Worm (Caenorhabditis elegans) whole organism, L3 larva: ENCODE results near the gene T22C8.3.

Experiments
- R02D3.7 ChIP-seq: fragments of 150-350 bp; optimal IDR thresholded peaks from 2 replicates; lab custom pipeline; 2014; ENCODE audit warnings: missing biosample characterization, missing genetic modification characterization
- ZK546.5 ChIP-seq: sonication (generic microtip); optimal IDR thresholded peaks from 2 replicates; lab custom pipeline; 2017; ENCODE audit warnings: missing biosample characterization, missing genetic modification characterization
- ama-1 ChIP-seq: fragments of 150-350 bp; optimal IDR thresholded peaks from 2 replicates; lab custom pipeline; 2018
- ceh-16 ChIP-seq: sonication (generic microtip); optimal IDR thresholded peaks from 2 replicates; lab custom pipeline; 2017; ENCODE audit warnings: missing biosample characterization, missing genetic modification characterization
- ceh-82 ChIP-seq: fragments of 150-350 bp; optimal IDR thresholded peaks from 2 replicates; lab custom pipeline; 2014; ENCODE audit warnings: missing biosample characterization, missing genetic modification characterization
- ceh-9 ChIP-seq: sonication (generic microtip); optimal IDR thresholded peaks from 2 replicates; lab custom pipeline; 2018; ENCODE audit warnings: missing biosample characterization, missing genetic modification characterization
- daf-12 ChIP-seq: fragments of 150-350 bp; optimal IDR thresholded peaks from 2 replicates; lab custom pipeline; 2014; ENCODE audit warnings: missing biosample characterization, missing genetic modification reagents, missing genetic modification characterization
- egl-27 ChIP-seq: sonication (generic microtip); optimal IDR thresholded peaks from 4 replicates; lab custom pipeline; 2017; ENCODE audit warnings: missing biosample characterization, missing genetic modification reagents, missing genetic modification characterization
- egl-5 ChIP-seq: fragments of 150-350 bp; optimal IDR thresholded peaks from 2 replicates; lab custom pipeline; 2017; ENCODE audit warnings: missing biosample characterization, missing genetic modification reagents, missing genetic modification characterization, inconsistent platforms
- elt-1 ChIP-seq: fragments of 150-350 bp; optimal IDR thresholded peaks from 2 replicates; lab custom pipeline; 2014; ENCODE audit warnings: missing biosample characterization, missing genetic modification characterization
- elt-2 ChIP-seq: sonication (generic microtip); optimal IDR thresholded peaks from 2 replicates; lab custom pipeline; 2016; ENCODE audit warnings: missing genetic modification reagents, mild to moderate bottlenecking, missing genetic modification characterization, missing compliant biosample characterization
- fkh-10 ChIP-seq: sonication (generic microtip); optimal IDR thresholded peaks from 2 replicates; lab custom pipeline; 2017; ENCODE audit warnings: missing biosample characterization, missing genetic modification reagents, missing genetic modification characterization
- fkh-2 ChIP-seq: fragments of 150-350 bp; optimal IDR thresholded peaks from 2 replicates; lab custom pipeline; 2014; ENCODE audit warnings: missing biosample characterization, missing genetic modification reagents, missing genetic modification characterization
- fos-1 ChIP-seq: fragments of 150-350 bp; optimal IDR thresholded peaks from 2 replicates; lab custom pipeline; 2014; ENCODE audit warnings: missing biosample characterization, missing genetic modification characterization
- hmg-11 ChIP-seq: sonication (generic microtip); optimal IDR thresholded peaks from 2 replicates; lab custom pipeline; 2016; ENCODE audit warnings: missing genetic modification characterization, missing compliant biosample characterization
- jun-1 ChIP-seq: fragments of 150-350 bp; optimal IDR thresholded peaks from 2 replicates; lab custom pipeline; 2014; ENCODE audit warnings: missing biosample characterization, missing genetic modification reagents, missing genetic modification characterization
- lin-15B ChIP-seq: fragments of 150-350 bp; optimal IDR thresholded peaks from 2 replicates; lab custom pipeline; 2014; ENCODE audit warnings: missing biosample characterization, missing genetic modification characterization
- lin-39 ChIP-seq: fragments of 150-350 bp; optimal IDR thresholded peaks from 2 replicates; lab custom pipeline; 2018; ENCODE audit warnings: missing biosample characterization, missing genetic modification reagents, missing genetic modification characterization
- lsy-12 ChIP-seq: sonication (generic microtip); optimal IDR thresholded peaks from 2 replicates; lab custom pipeline; 2016; ENCODE audit warnings: mild to moderate bottlenecking, missing genetic modification characterization, missing compliant biosample characterization
- mdl-1 ChIP-seq: fragments of 150-350 bp; optimal IDR thresholded peaks from 2 replicates; lab custom pipeline; 2014; ENCODE audit warnings: missing biosample characterization, missing genetic modification characterization
- mml-1 ChIP-seq: fragments of 150-350 bp; sonication (generic microtip); optimal IDR thresholded peaks from 3 replicates; lab custom pipeline; 2014; ENCODE audit warnings: missing biosample characterization, missing genetic modification characterization
- nhr-11 ChIP-seq: fragments of 150-350 bp; optimal IDR thresholded peaks from 2 replicates; lab custom pipeline; 2014; ENCODE audit warnings: missing biosample characterization, missing genetic modification characterization
- nhr-12 ChIP-seq: fragments of 150-350 bp; optimal IDR thresholded peaks from 2 replicates; lab custom pipeline; 2014; ENCODE audit warnings: missing biosample characterization, missing genetic modification characterization
- nhr-23 ChIP-seq: fragments of 150-350 bp; optimal IDR thresholded peaks from 2 replicates; lab custom pipeline; 2014; ENCODE audit warnings: missing biosample characterization, missing genetic modification reagents, missing genetic modification characterization
- nhr-237 ChIP-seq: fragments of 150-350 bp; optimal IDR thresholded peaks from 2 replicates; lab custom pipeline; 2014; ENCODE audit warnings: missing biosample characterization, missing genetic modification characterization
- nhr-25 ChIP-seq: sonication (generic microtip); optimal IDR thresholded peaks from 2 replicates; lab custom pipeline; 2017; ENCODE audit warnings: missing biosample characterization, missing genetic modification characterization
- nhr-28 ChIP-seq: fragments of 150-350 bp; optimal IDR thresholded peaks from 2 replicates; lab custom pipeline; 2014; ENCODE audit warnings: missing biosample characterization, missing genetic modification characterization
- nhr-43 ChIP-seq: sonication (generic microtip); optimal IDR thresholded peaks from 2 replicates; lab custom pipeline; 2016; ENCODE audit warnings: mild to moderate bottlenecking, missing genetic modification characterization, missing compliant biosample characterization; ENCODE audit not compliant: poor library complexity, severe bottlenecking
- nhr-67 ChIP-seq: fragments of 150-350 bp; optimal IDR thresholded peaks from 2 replicates; lab custom pipeline; 2014; ENCODE audit warnings: missing biosample characterization, missing genetic modification characterization
- nhr-76 ChIP-seq: fragments of 150-350 bp; sonication (generic microtip); optimal IDR thresholded peaks from 5 replicates; lab custom pipeline; 2014; ENCODE audit warnings: missing biosample characterization, missing genetic modification characterization
- nhr-77 ChIP-seq: fragments of 150-350 bp; optimal IDR thresholded peaks from 2 replicates; lab custom pipeline; 2014; ENCODE audit warnings: missing biosample characterization, missing genetic modification characterization
- pha-4 ChIP-seq: fragments of 150-350 bp; optimal IDR thresholded peaks from 2 replicates; lab custom pipeline; 2014; ENCODE audit warnings: missing biosample characterization, missing genetic modification reagents, missing genetic modification characterization
- pqm-1 ChIP-seq: fragments of 150-350 bp; optimal IDR thresholded peaks from 2 replicates; lab custom pipeline; 2017; ENCODE audit warnings: missing biosample characterization, missing genetic modification characterization, inconsistent platforms
- sea-2 ChIP-seq: fragments of 150-350 bp; sonication (generic microtip); optimal IDR thresholded peaks from 4 replicates; lab custom pipeline; 2014; ENCODE audit warnings: missing biosample characterization, missing genetic modification reagents, missing genetic modification characterization
- snpc-4 ChIP-seq: fragments of 150-350 bp; optimal IDR thresholded peaks from 2 replicates; lab custom pipeline; 2014; ENCODE audit warnings: missing biosample characterization, missing genetic modification characterization
- tbx-2 ChIP-seq: sonication (generic microtip); optimal IDR thresholded peaks from 2 replicates; lab custom pipeline; 2016; ENCODE audit warnings: mild to moderate bottlenecking, missing genetic modification characterization, missing compliant biosample characterization
- unc-39 ChIP-seq: sonication (generic microtip); optimal IDR thresholded peaks from 4 replicates; lab custom pipeline; 2017; ENCODE audit warnings: missing biosample characterization, missing genetic modification characterization
- unc-62 ChIP-seq: fragments of 150-350 bp; sonication (generic microtip); optimal IDR thresholded peaks from 4 replicates; lab custom pipeline; 2014; ENCODE audit warnings: missing biosample characterization, missing genetic modification reagents, missing genetic modification characterization
- zag-1 ChIP-seq: fragments of 150-350 bp; optimal IDR thresholded peaks from 2 replicates; lab custom pipeline; 2014; ENCODE audit warnings: missing biosample characterization, missing genetic modification characterization
- ztf-11 ChIP-seq: fragments of 150-350 bp; optimal IDR thresholded peaks from 2 replicates; lab custom pipeline; 2014; ENCODE audit warnings: missing biosample characterization, missing genetic modification characterization
- ztf-4 ChIP-seq: fragments of 150-350 bp; optimal IDR thresholded peaks from 2 replicates; lab custom pipeline; 2014; ENCODE audit warnings: missing biosample characterization, missing genetic modification characterization

Gene T22C8.3

DNA sequence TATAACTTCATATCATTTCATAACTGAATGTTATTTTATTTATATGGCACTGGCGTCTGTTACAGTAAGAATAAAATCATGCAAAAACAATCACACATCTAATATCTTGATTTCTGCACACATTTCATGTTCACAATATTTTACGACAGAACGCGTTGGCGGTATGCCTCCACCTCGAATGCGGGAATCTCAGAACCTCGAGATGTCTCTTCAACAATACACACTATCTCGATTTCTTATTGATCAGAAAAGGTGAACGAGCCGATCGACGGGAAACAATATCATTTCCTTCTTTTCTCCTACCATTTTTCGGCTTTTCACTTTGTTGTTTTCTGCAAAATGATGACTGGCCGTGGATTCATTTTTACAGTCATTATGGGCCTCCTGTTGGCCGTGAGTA lies 14.1 kb downstream of the T22C8.3 start, which contains the start of gene F28C6.10:
Gene F28C6.10 (plus strand): TSS at position 301 of the 400 bp plus-strand sequence.
- TF ChIP-seq zag-1 (tag; lab: Kevin White, UChicago) (no peak), daf-12 (tag; lab: Kevin White, UChicago) (no peak), ZK546.5 (tag; lab: Kevin White, UChicago) (no peak), pha-4 (tag; lab: Kevin White, UChicago) (no peak), egl-27 (no peak), pqm-1 (tag; lab: Kevin White, UChicago) (no peak), unc-62 (GFP tag; lab: Kevin White, UChicago) (no peak), lin-15B (tag; lab: Kevin White, UChicago) (no peak), nhr-28 (tag; lab: Kevin White, UChicago) (no peak), ama-1 (lab: Kevin White, UChicago) (no peak), nhr-77 (no peak), tbx-2 (no peak), nhr-43 (tag; lab: Kevin White, UChicago) (no peak), hmg-11 (tag; lab: Kevin White, UChicago) (no peak), elt-1 (no peak), ztf-4 (no peak), ceh-9 (no peak)

DNA sequence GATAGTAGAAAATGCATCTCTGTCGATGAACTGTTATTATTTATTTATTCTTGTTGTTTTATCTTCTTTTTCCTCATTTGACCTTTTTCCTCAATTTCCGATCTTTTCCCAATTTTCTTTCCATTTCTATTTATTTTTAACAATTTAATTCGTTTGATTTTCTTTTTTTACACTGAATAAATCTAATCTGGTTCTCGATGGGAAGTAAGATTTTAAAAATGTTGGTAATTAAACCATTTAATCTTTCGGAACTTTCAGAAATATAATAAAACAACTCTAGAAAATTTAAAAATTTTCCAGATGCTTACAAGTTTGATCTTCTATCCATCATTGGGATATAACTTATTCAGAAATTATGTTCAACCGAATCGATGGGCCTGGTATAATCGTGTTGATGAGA lies 15.2 kb downstream of the T22C8.3 start, which contains the start of gene F28C6.8:
Gene F28C6.8 (plus strand): TSS at position 301 of the 400 bp plus-strand sequence.
- no peak for TF ChIP-seq nhr-77
- no peak for TF ChIP-seq R02D3.7
- TF ChIP-seq lsy-12 (tag; lab: Kevin White, UChicago), result no peak
- TF ChIP-seq zag-1 (tag; lab: Kevin White, UChicago), result no peak
- TF ChIP-seq ceh-16 (tag; lab: Kevin White, UChicago), result no peak
- no peak for TF ChIP-seq elt-1
- no peak for TF ChIP-seq unc-39 (tag; lab: Kevin White, UChicago)
- no peak for TF ChIP-seq sea-2 (GFP tag; lab: Kevin White, UChicago)

DNA sequence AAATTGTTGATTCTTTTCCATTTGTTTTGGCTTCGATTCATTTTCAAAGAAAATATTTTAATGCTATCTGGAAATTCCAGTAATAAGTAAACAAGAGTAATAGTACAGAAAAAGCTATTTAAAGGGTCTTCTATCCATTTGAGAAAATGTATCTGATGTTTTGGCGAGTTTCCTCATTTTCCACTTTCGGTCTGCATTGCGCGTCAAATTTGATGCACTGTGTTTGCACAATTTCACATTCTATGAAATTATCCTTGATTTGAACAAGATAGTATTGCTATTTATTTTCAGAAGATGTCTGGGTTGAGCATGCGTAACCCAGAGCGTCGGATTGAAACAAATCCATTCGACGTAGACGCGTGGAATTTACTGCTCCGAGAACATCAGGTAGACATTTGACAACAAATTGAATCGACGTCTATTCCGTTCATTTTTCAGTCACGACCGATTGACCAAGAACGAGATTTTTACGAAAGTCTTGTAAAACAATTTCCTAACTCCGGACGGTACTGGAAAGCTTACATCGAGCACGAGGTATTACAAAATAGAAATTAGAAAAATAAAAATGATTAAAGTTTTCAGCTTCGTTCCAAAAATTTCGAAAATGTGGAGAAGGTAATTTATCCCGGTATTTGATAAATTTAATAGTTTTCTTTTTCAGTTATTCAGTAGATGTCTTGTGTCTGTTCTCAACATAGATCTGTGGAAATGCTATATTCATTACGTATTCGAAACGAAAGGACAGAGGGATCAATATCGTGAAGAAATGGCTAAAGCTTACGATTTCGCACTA lies 18.0 kb downstream of the T22C8.3 start, which contains the start of gene suf-1:
Gene suf-1 (plus strand): TSS at position 280 of the 793 bp plus-strand sequence.
- TF ChIP-seq mdl-1 (tag; lab: Kevin White, UChicago), result no peak
- no peak for TF ChIP-seq nhr-43 (tag; lab: Kevin White, UChicago)
- TF ChIP-seq nhr-12 (tag; lab: Kevin White, UChicago), result no peak
- no peak for TF ChIP-seq jun-1
- no peak for TF ChIP-seq mml-1 (tag; lab: Kevin White, UChicago)
- no peak for TF ChIP-seq fos-1 (tag; lab: Kevin White, UChicago)
- TF ChIP-seq lsy-12 (tag; lab: Kevin White, UChicago), result peak; percentile 11
- TF ChIP-seq ceh-16 (tag; lab: Kevin White, UChicago), result no peak
- TF ChIP-seq nhr-237, result no peak
- no peak for TF ChIP-seq ztf-11 (tag; lab: Kevin White, UChicago)
- TF ChIP-seq snpc-4 (tag; lab: Kevin White, UChicago), result no peak
- no peak for TF ChIP-seq sea-2 (GFP tag; lab: Kevin White, UChicago)
- no peak for TF ChIP-seq pqm-1 (tag; lab: Kevin White, UChicago)
- no peak for TF ChIP-seq ztf-4
- no peak for TF ChIP-seq unc-62 (GFP tag; lab: Kevin White, UChicago)
- no peak for TF ChIP-seq daf-12 (tag; lab: Kevin White, UChicago)
- TF ChIP-seq fkh-10 (GFP tag; lab: Kevin White, UChicago), result no peak
- no peak for TF ChIP-seq fkh-2 (tag; lab: Kevin White, UChicago)
- peak; percentile 22 for TF ChIP-seq ceh-82 (tag; lab: Kevin White, UChicago)
- peak; percentile 18 for TF ChIP-seq nhr-76 (tag; lab: Kevin White, UChicago)
- TF ChIP-seq nhr-67 (tag; lab: Kevin White, UChicago), result no peak
- no peak for TF ChIP-seq lin-15B (tag; lab: Kevin White, UChicago)
- TF ChIP-seq elt-2 (tag; lab: Kevin White, UChicago), result peak; percentile 24
- no peak for TF ChIP-seq elt-1
- no peak for TF ChIP-seq tbx-2
- TF ChIP-seq nhr-25 (tag; lab: Kevin White, UChicago), result no peak
- no peak for TF ChIP-seq egl-27
- TF ChIP-seq lin-39, result no peak
- no peak for TF ChIP-seq nhr-11 (tag; lab: Kevin White, UChicago)
- TF ChIP-seq nhr-23 (tag; lab: Kevin White, UChicago), result no peak
- TF ChIP-seq hmg-11 (tag; lab: Kevin White, UChicago), result no peak
- no peak for TF ChIP-seq nhr-28 (tag; lab: Kevin White, UChicago)
- TF ChIP-seq egl-5 (tag; lab: Kevin White, UChicago), result no peak
- no peak for TF ChIP-seq nhr-77
- TF ChIP-seq unc-39 (tag; lab: Kevin White, UChicago), result no peak
- TF ChIP-seq ama-1 (lab: Kevin White, UChicago), result peak; percentile 30
